Worm (Caenorhabditis elegans) whole organism, dauer: ENCODE data around the gene C14A6.13.

Experiments used
- unc-62 ChIP-seq: sonication (generic microtip); optimal IDR thresholded peaks from 2 replicates; lab custom pipeline; 2017; ENCODE audit warnings: missing biosample characterization, missing genetic modification reagents, missing genetic modification characterization

Gene C14A6.13

ce11 chrV:18146077-18146476, 15.1 kb downstream of the C14A6.13 start, which contains the start of gene C14A6.3:
C14A6.3 (plus strand) TSS chrV:18146377.
- TF ChIP-seq unc-62 (GFP tag; lab: Kevin White, UChicago) = no peak

ce11 chrV:18144442-18144841, 16.7 kb downstream of the C14A6.13 start:
- TF ChIP-seq unc-62 (GFP tag; lab: Kevin White, UChicago) = no peak

ce11 chrV:18143445-18143844, 17.7 kb downstream of the C14A6.13 start, which contains the start of gene Y37H2A.14:
Y37H2A.14 (plus strand) TSS chrV:18143745.
- no peak for TF ChIP-seq unc-62 (GFP tag; lab: Kevin White, UChicago)

ce11 chrV:18142549-18142948, 18.6 kb downstream of the C14A6.13 start, which contains the start of gene Y37H2A.13:
Y37H2A.13 (plus strand) TSS chrV:18142849.
- TF ChIP-seq unc-62 (GFP tag; lab: Kevin White, UChicago) = no peak

ce11 chrV:18141161-18141560, 20.0 kb downstream of the C14A6.13 start, which contains the start of gene Y37H2A.11:
Y37H2A.11 (plus strand) TSS chrV:18141461.
- no peak for TF ChIP-seq unc-62 (GFP tag; lab: Kevin White, UChicago)

DNA sequence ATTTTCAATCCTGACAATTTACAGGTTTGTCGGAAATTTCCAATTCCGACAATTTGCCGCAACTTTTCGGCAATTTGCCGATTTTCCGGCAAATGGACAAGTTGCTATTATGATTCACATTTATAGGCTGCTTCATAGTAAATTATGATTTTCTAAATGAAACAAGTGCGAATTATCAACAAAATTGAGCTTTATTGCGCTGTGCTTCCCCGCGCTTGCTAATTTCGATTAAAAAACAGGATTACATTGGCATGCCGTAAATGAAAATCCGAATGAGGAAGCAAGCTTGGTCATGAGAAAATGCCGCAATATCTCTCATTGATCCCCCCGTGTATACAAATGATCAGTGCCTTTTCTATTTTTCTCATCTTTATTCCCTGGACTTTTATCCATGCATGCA, 22.4 kb downstream of the C14A6.13 start, which contains the start of gene Y37H2A.10:
Gene Y37H2A.10, plus strand, starts transcription at position 301 of the 400 bp plus-strand sequence.
- no peak for TF ChIP-seq unc-62 (GFP tag; lab: Kevin White, UChicago)

DNA sequence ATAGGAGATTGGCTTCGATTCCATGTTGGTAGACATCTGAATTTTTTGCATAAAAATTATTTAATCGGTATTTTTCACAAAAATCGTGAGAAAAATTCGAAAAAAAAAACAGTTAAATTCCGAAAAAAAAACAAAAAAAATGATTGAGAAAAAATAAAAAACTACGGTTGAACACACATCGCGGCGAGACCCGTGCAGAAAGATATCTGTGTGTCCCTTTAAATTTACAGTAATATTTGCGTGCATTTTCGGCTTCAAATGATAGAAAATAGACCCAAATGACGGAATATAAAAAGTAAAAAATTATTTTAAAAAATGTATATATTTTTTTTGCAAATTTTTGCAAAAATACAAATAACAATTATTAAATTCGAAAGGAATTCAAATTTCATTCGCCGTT, 23.4 kb downstream of the C14A6.13 start:
- no peak for TF ChIP-seq unc-62 (GFP tag; lab: Kevin White, UChicago)

ce11 chrV:18134378-18134777, 26.8 kb downstream of the C14A6.13 start, which contains the start of gene Y37H2A.7:
Y37H2A.7 (minus strand) TSS chrV:18134478.
- TF ChIP-seq unc-62 (GFP tag; lab: Kevin White, UChicago) = no peak

- TF ChIP-seq unc-62 (GFP tag; lab: Kevin White, UChicago) = no peak
These were observed 28.0 kb downstream of the C14A6.13 start, which contains the start of gene Y37H2A.18 for ce11 chrV:18133177-18133576. Y37H2A.18 (minus strand) TSS chrV:18133277.

ce11 chrV:18131049-18131448, 30.1 kb downstream of the C14A6.13 start, which contains the start of gene Y37H2A.12:
Y37H2A.12 (minus strand) TSS chrV:18131129.
- TF ChIP-seq unc-62 (GFP tag; lab: Kevin White, UChicago) = no peak

DNA sequence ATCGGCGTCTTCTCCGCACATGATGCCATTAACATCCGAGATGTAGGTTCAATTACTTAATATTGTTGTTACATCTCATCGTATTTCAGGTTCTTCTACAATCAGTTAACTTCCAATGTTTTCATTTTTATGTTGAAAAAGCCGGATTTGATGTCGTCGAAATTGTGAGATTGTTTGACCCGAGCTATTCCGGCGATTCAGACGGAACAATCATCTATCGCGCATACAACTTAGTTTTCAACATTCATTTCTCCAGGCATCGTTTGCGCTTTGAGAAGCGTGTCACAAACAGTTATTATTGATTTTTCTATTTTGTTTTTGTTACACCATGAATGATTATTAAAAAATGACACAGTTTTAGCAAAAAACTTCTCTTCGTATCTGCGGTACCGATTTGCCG, 32.6 kb downstream of the C14A6.13 start:
- TF ChIP-seq unc-62 (GFP tag; lab: Kevin White, UChicago) = no peak

DNA sequence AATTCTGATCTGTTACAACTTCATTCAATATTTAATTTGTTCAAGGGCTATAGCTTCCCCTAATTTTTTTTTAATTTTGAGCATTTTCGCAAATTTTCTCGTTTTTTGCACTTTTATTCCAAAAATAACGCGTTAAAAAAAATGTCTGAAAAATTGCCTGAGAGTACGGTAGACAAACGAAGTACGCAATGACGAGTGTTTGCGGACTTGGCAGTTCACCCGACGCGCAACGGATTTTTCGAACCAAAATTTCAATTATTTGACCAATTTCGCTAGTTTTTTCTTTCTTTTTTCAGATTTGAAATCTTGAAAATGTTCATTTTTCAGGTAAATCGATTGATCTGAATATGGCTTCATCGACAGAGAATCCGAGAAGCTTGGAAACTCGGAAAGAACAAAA, 33.9 kb downstream of the C14A6.13 start, which contains the start of gene fbxa-211:
Gene fbxa-211, plus strand, starts transcription at position 328 of the 400 bp plus-strand sequence.
- TF ChIP-seq unc-62 (GFP tag; lab: Kevin White, UChicago) = no peak

ce11 chrV:18125075-18125474, 36.1 kb downstream of the C14A6.13 start, which contains the start of gene fbxa-210:
fbxa-210 (plus strand) TSS chrV:18125375.
- TF ChIP-seq unc-62 (GFP tag; lab: Kevin White, UChicago) = no peak

- no peak for TF ChIP-seq unc-62 (GFP tag; lab: Kevin White, UChicago)
These were observed 37.5 kb downstream of the C14A6.13 start, which contains the start of gene fbxa-107 for ce11 chrV:18123639-18124038. fbxa-107 (plus strand) TSS chrV:18123939.
